Fruit fly (Drosophila melanogaster): Measurements from ENCODE around the gene Pdp.

Gene Pdp

dm6 chrX:7692740-7693064 is 41.7 kb downstream of the Pdp start (continued):
- TF ChIP-seq CG34406 (GFP tag; optimal IDR thresholded peaks at IDR 0.05) (peak; percentile 33), CG9139 (GFP tag; optimal IDR thresholded peaks at IDR 0.05) (no peak), ss (GFP tag; optimal IDR thresholded peaks at IDR 0.05) (no peak), esn (GFP tag; optimal IDR thresholded peaks at IDR 0.05) (peak; percentile 62), CG4318 (GFP tag; optimal IDR thresholded peaks at IDR 0.05) (peak; percentile 35), CG8319 (GFP tag; optimal IDR thresholded peaks at IDR 0.05) (no peak), Eip75B (GFP tag; optimal IDR thresholded peaks at IDR 0.05) (peak; percentile 54)

dm6 chrX:7691947-7692739 is 42.3 kb downstream of the Pdp start:
- TF ChIP-seq CG31627 (GFP tag; optimal IDR thresholded peaks at IDR 0.05) (peak; percentile 82), Lpt (GFP tag; optimal IDR thresholded peaks at IDR 0.05) (peak; percentile 83), Ets96B (tag; optimal IDR thresholded peaks at IDR 0.05) (peak; percentile 87), CG6792 (GFP tag; optimal IDR thresholded peaks at IDR 0.05) (peak; percentile 90), CG32006 (GFP tag; optimal IDR thresholded peaks at IDR 0.05) (peak; percentile 90), CG6808 (GFP tag; optimal IDR thresholded peaks at IDR 0.05) (peak; percentile 95), pdm3 (GFP tag; optimal IDR thresholded peaks at IDR 0.05) (peak; percentile 87), cyc (GFP tag; optimal IDR thresholded peaks at IDR 0.05) (peak; percentile 80), dsx (GFP tag; optimal IDR thresholded peaks at IDR 0.05; ENCODE audit: poor library complexity, severe bottlenecking) (peak; percentile 90), Sox15 (GFP tag; optimal IDR thresholded peaks at IDR 0.05) (peak; percentile 70), Ets21C (GFP tag; optimal IDR thresholded peaks at IDR 0.05) (peak; percentile 79), net (GFP tag; optimal IDR thresholded peaks at IDR 0.05) (peak; percentile 85), lz (GFP tag; optimal IDR thresholded peaks at IDR 0.05) (peak; percentile 86), CG10631 (GFP tag; optimal IDR thresholded peaks at IDR 0.05) (peak; percentile 77), CG8319 (GFP tag; optimal IDR thresholded peaks at IDR 0.05) (peak; percentile 82), salr (GFP tag; optimal IDR thresholded peaks at IDR 0.05) (peak; percentile 62 to 82), Gug (GFP tag; IDR thresholded peaks at IDR 0.05) (peak; percentile 64), CG15336 (GFP tag; IDR thresholded peaks at IDR 0.05) (peak; percentile 88), Sox102F (GFP tag; optimal IDR thresholded peaks at IDR 0.05) (peak; percentile 87), CG8119 (GFP tag; IDR thresholded peaks at IDR 0.05) (peak; percentile 89), esn (GFP tag; optimal IDR thresholded peaks at IDR 0.05) (peak; percentile 92), Met (GFP tag; optimal IDR thresholded peaks at IDR 0.05) (peak; percentile 93), achi (GFP tag; optimal IDR thresholded peaks at IDR 0.05) (peak; percentile 81), CG3919 (GFP tag; optimal IDR thresholded peaks at IDR 0.05) (peak; percentile 81), topi (GFP tag; optimal IDR thresholded peaks at IDR 0.05) (peak; percentile 89), CG6276 (GFP tag; optimal IDR thresholded peaks at IDR 0.05) (peak; percentile 95), acj6 (GFP tag; optimal IDR thresholded peaks at IDR 0.05) (peak; percentile 79), Eip93F (GFP tag; optimal IDR thresholded peaks at IDR 0.05) (peak; percentile 58), CG3032 (tag; optimal IDR thresholded peaks at IDR 0.05) (peak; percentile 85), CG10669 (GFP tag; optimal IDR thresholded peaks at IDR 0.05) (peak; percentile 86), CG11762 (GFP tag; optimal IDR thresholded peaks at IDR 0.05; ENCODE audit: insufficient read depth) (peak; percentile 90), fd59A (GFP tag; optimal IDR thresholded peaks at IDR 0.05) (peak; percentile 61), CG8632 (GFP tag; optimal IDR thresholded peaks at IDR 0.05) (peak; percentile 84), Sox14 (GFP tag; optimal IDR thresholded peaks at IDR 0.05) (peak; percentile 77), CG6854 (GFP tag; optimal IDR thresholded peaks at IDR 0.05) (peak; percentile 34), spab (GFP tag; optimal IDR thresholded peaks at IDR 0.05) (peak; percentile 86), CG7368 (GFP tag; optimal IDR thresholded peaks at IDR 0.05) (peak; percentile 65), CG11902 (GFP tag; optimal IDR thresholded peaks at IDR 0.05) (peak; percentile 71), svp (GFP tag) (peak; percentile 96), Blimp-1 (GFP tag; optimal IDR thresholded peaks at IDR 0.05) (peak; percentile 70), Eip78C (GFP tag) (peak; percentile 96), CG16779 (tag; optimal IDR thresholded peaks at IDR 0.05) (peak; percentile 90), Smox (GFP tag; optimal IDR thresholded peaks at IDR 0.05) (peak; percentile 88)
